Fruit fly (Drosophila melanogaster) whole organism, embryonic: ENCODE results near the gene CG32944.

ENCODE experiments used
- Atf3 ChIP-seq: fragments of 200-800 bp; sonication (Bioruptor generic); optimal IDR thresholded peaks from 3 replicates; lab custom pipeline; 2016; ENCODE audit warnings: missing biosample characterization, missing genetic modification characterization
- C15 ChIP-seq: fragments of 200-800 bp; sonication (Bioruptor generic); IDR thresholded peaks from 3 replicates; pipeline ENCODE4 v1.3.6; 2022; ENCODE audit warnings: missing biosample characterization, missing genetic modification characterization
- CG10209 ChIP-seq: fragments of 200-800 bp; sonication (Bioruptor generic); optimal IDR thresholded peaks from 3 replicates; lab custom pipeline; 2017; ENCODE audit warnings: missing biosample characterization, mild to moderate bottlenecking, missing genetic modification characterization, missing genetic modification reagents
- CG1024 ChIP-seq: fragments of 200-800 bp; sonication (Bioruptor generic); IDR thresholded peaks from 2 replicates; pipeline ENCODE4 v1.3.6; 2022; ENCODE audit warnings: missing biosample characterization, missing genetic modification characterization
- CG10959 ChIP-seq: fragments of 200-800 bp; sonication (Bioruptor generic); IDR thresholded peaks from 2 replicates; pipeline ENCODE4 v1.3.6; 2022; ENCODE audit warnings: missing biosample characterization, missing genetic modification characterization
- CG11247 ChIP-seq: fragments of 200-800 bp; sonication (Bioruptor generic); IDR thresholded peaks from 2 replicates; pipeline ENCODE4 v1.3.6; 2022; ENCODE audit warnings: missing biosample characterization, missing genetic modification characterization
- CG11398 ChIP-seq: fragments of 200-800 bp; sonication (Bioruptor generic); optimal IDR thresholded peaks from 2 replicates; lab custom pipeline; 2016; ENCODE audit warnings: missing biosample characterization, missing genetic modification characterization
- CG11723 ChIP-seq: fragments of 200-800 bp; sonication (Bioruptor generic); optimal IDR thresholded peaks from 2 replicates; lab custom pipeline; 2017; ENCODE audit warnings: missing biosample characterization, mild to moderate bottlenecking, missing genetic modification characterization
- CG12104 ChIP-seq: fragments of 200-800 bp; sonication (Bioruptor generic); optimal IDR thresholded peaks from 3 replicates; lab custom pipeline; 2016; ENCODE audit warnings: missing biosample characterization, missing genetic modification characterization
- CG13775 ChIP-seq: fragments of 200-800 bp; sonication (Bioruptor generic); optimal IDR thresholded peaks from 3 replicates; lab custom pipeline; 2017; ENCODE audit warnings: missing biosample characterization, mild to moderate bottlenecking, missing genetic modification characterization
- CG1603 ChIP-seq: fragments of 200-800 bp; sonication (Bioruptor generic); optimal IDR thresholded peaks from 2 replicates; lab custom pipeline; 2019; ENCODE audit warnings: missing biosample characterization, mild to moderate bottlenecking, missing genetic modification characterization, moderate library complexity
- CG16813 ChIP-seq: fragments of 200-800 bp; sonication (Bioruptor generic); IDR thresholded peaks from 3 replicates; pipeline ENCODE4 v1.3.6; 2022; ENCODE audit warnings: missing biosample characterization, missing genetic modification characterization; ENCODE audit not compliant: partially characterized antibody
- CG2712 ChIP-seq: fragments of 200-800 bp; optimal IDR thresholded peaks from 3 replicates; lab custom pipeline; 2019; ENCODE audit warnings: missing biosample characterization, mild to moderate bottlenecking, missing genetic modification characterization, moderate library complexity
- CG3065 ChIP-seq: fragments of 200-800 bp; sonication (Bioruptor generic); optimal IDR thresholded peaks from 2 replicates; lab custom pipeline; 2016; ENCODE audit warnings: missing biosample characterization, missing genetic modification characterization
- CG3407 ChIP-seq: fragments of 200-800 bp; sonication (Bioruptor generic); optimal IDR thresholded peaks from 2 replicates; lab custom pipeline; 2018; ENCODE audit warnings: missing biosample characterization, mild to moderate bottlenecking, missing genetic modification characterization
- CG5953 ChIP-seq: fragments of 200-800 bp; sonication (Bioruptor generic); IDR thresholded peaks from 2 replicates; pipeline ENCODE4 v1.3.6; 2022; ENCODE audit warnings: missing biosample characterization, missing genetic modification characterization
- CG6272 ChIP-seq: fragments of 200-800 bp; sonication (Bioruptor generic); IDR thresholded peaks from 2 replicates; pipeline ENCODE4 v1.3.6; 2022; ENCODE audit warnings: missing biosample characterization, missing genetic modification characterization
- CG7556 ChIP-seq: fragments of 200-800 bp; sonication (Bioruptor generic); optimal IDR thresholded peaks from 2 replicates; lab custom pipeline; 2017; ENCODE audit warnings: missing biosample characterization, mild to moderate bottlenecking, missing genetic modification characterization
- CG8290 ChIP-seq, 3 experiments: fragments of 200-800 bp; sonication (Bioruptor generic); optimal IDR thresholded peaks; 2 replicates each; lab custom pipeline; 2016 to 2019; ENCODE audit warnings: missing biosample characterization in 3 of 3, missing genetic modification characterization in 3 of 3, mild to moderate bottlenecking in 2 of 3, moderate library complexity in 1 of 3
- CG8359 ChIP-seq: fragments of 200-800 bp; sonication (Bioruptor generic); optimal IDR thresholded peaks from 2 replicates; lab custom pipeline; 2017; ENCODE audit warnings: missing biosample characterization, mild to moderate bottlenecking, missing genetic modification characterization, borderline replicate concordance
- Ets65A ChIP-seq: fragments of 200-800 bp; sonication (Bioruptor generic); peaks from one replicate; lab custom pipeline; 2016; ENCODE audit warnings: missing biosample characterization, missing genetic modification characterization
- Ets97D ChIP-seq: fragments of 200-800 bp; sonication (Bioruptor generic); optimal IDR thresholded peaks from 3 replicates; lab custom pipeline; 2016; ENCODE audit warnings: missing biosample characterization, missing genetic modification characterization
- Fer1 ChIP-seq: fragments of 200-800 bp; sonication (Bioruptor generic); optimal IDR thresholded peaks from 2 replicates; lab custom pipeline; 2017; ENCODE audit warnings: missing biosample characterization, mild to moderate bottlenecking, missing genetic modification characterization
- Neu2 ChIP-seq: fragments of 200-800 bp; sonication (Bioruptor generic); optimal IDR thresholded peaks from 3 replicates; lab custom pipeline; 2016; ENCODE audit warnings: missing biosample characterization, missing genetic modification characterization, borderline replicate concordance
- Oli ChIP-seq: fragments of 200-800 bp; sonication (Bioruptor generic); optimal IDR thresholded peaks from 2 replicates; lab custom pipeline; 2018; ENCODE audit warnings: missing biosample characterization, mild to moderate bottlenecking, missing genetic modification characterization, moderate library complexity
- az2 ChIP-seq: fragments of 200-800 bp; sonication (Bioruptor generic); optimal IDR thresholded peaks from 3 replicates; lab custom pipeline; 2016; ENCODE audit warnings: missing biosample characterization, missing genetic modification characterization
- bowl ChIP-seq: fragments of 200-800 bp; sonication (Bioruptor generic); IDR thresholded peaks from 2 replicates; pipeline ENCODE4 v1.3.6; 2022; ENCODE audit warnings: missing biosample characterization, missing genetic modification characterization
- br ChIP-seq: fragments of >200 bp; optimal IDR thresholded peaks from 2 replicates; lab custom pipeline; 2017
- cad ChIP-seq: fragments of >200 bp; optimal IDR thresholded peaks from 2 replicates; lab custom pipeline; 2017; ENCODE audit warnings: missing biosample characterization, missing genetic modification characterization
- chm ChIP-seq: fragments of 200-800 bp; sonication (Bioruptor generic); IDR thresholded peaks from 2 replicates; pipeline ENCODE4 v1.3.6; 2022; ENCODE audit warnings: missing biosample characterization, missing genetic modification characterization
- disco-r ChIP-seq: fragments of 200-800 bp; sonication (Bioruptor generic); optimal IDR thresholded peaks from 2 replicates; lab custom pipeline; 2016; ENCODE audit warnings: missing biosample characterization, missing genetic modification characterization
- fd96Cb ChIP-seq: fragments of 200-800 bp; sonication (Bioruptor generic); optimal IDR thresholded peaks from 2 replicates; lab custom pipeline; 2018; ENCODE audit warnings: missing biosample characterization, mild to moderate bottlenecking, missing genetic modification characterization, moderate library complexity
- gcm ChIP-seq: fragments of 200-800 bp; sonication (Bioruptor generic); optimal IDR thresholded peaks from 2 replicates; lab custom pipeline; 2019; ENCODE audit warnings: missing biosample characterization, mild to moderate bottlenecking, missing genetic modification characterization, moderate library complexity
- gem ChIP-seq: fragments of 200-800 bp; sonication (Bioruptor generic); optimal IDR thresholded peaks from 2 replicates; lab custom pipeline; 2019; ENCODE audit warnings: missing biosample characterization, mild to moderate bottlenecking, missing genetic modification characterization, moderate library complexity
- gsb ChIP-seq: fragments of 200-800 bp; sonication (Bioruptor generic); IDR thresholded peaks from 2 replicates; pipeline ENCODE4 v1.3.6; 2022; ENCODE audit warnings: missing biosample characterization, missing genetic modification characterization
- jigr1 ChIP-seq: fragments of 200-800 bp; sonication (Bioruptor generic); IDR thresholded peaks from 3 replicates; pipeline ENCODE4 v1.3.6; 2022; ENCODE audit warnings: missing biosample characterization, missing genetic modification characterization
- kay ChIP-seq: fragments of 200-800 bp; sonication (Bioruptor generic); optimal IDR thresholded peaks from 2 replicates; lab custom pipeline; 2016; ENCODE audit warnings: missing biosample characterization, missing genetic modification characterization
- lilli ChIP-seq: fragments of 200-800 bp; sonication (Bioruptor generic); optimal IDR thresholded peaks from 3 replicates; lab custom pipeline; 2016; ENCODE audit warnings: missing biosample characterization, missing genetic modification characterization
- mirr ChIP-seq: fragments of 200-800 bp; sonication (Bioruptor generic); optimal IDR thresholded peaks from 3 replicates; lab custom pipeline; 2018; ENCODE audit warnings: missing biosample characterization, mild to moderate bottlenecking, missing genetic modification characterization
- nerfin-1 ChIP-seq: fragments of 200-800 bp; sonication (Bioruptor generic); optimal IDR thresholded peaks from 3 replicates; lab custom pipeline; 2019; ENCODE audit warnings: missing biosample characterization, mild to moderate bottlenecking, missing genetic modification characterization, moderate library complexity
- oc ChIP-seq: fragments of 200-800 bp; sonication (Bioruptor generic); optimal IDR thresholded peaks from 2 replicates; lab custom pipeline; 2018; ENCODE audit warnings: missing biosample characterization, mild to moderate bottlenecking, missing genetic modification characterization, moderate library complexity
- p53 ChIP-seq: fragments of 200-800 bp; sonication (Bioruptor generic); optimal IDR thresholded peaks from 2 replicates; lab custom pipeline; 2016; ENCODE audit warnings: missing biosample characterization, missing genetic modification characterization
- scrt ChIP-seq: fragments of 200-800 bp; sonication (Bioruptor generic); optimal IDR thresholded peaks from 2 replicates; lab custom pipeline; 2018; ENCODE audit warnings: missing biosample characterization, mild to moderate bottlenecking, missing genetic modification characterization, moderate library complexity
- sob ChIP-seq: fragments of 200-800 bp; sonication (Bioruptor generic); IDR thresholded peaks from 2 replicates; pipeline ENCODE4 v1.3.6; 2022; ENCODE audit warnings: missing biosample characterization, missing genetic modification characterization
- sr ChIP-seq: fragments of 200-800 bp; sonication (Bioruptor generic); IDR thresholded peaks from 3 replicates; pipeline ENCODE4 v1.3.6; 2022; ENCODE audit warnings: missing biosample characterization, missing genetic modification characterization
- stwl ChIP-seq: fragments of 200-800 bp; sonication (Bioruptor generic); optimal IDR thresholded peaks from 3 replicates; lab custom pipeline; 2018; ENCODE audit warnings: missing biosample characterization, mild to moderate bottlenecking, missing genetic modification characterization, moderate library complexity
- usp ChIP-seq: fragments of >200 bp; optimal IDR thresholded peaks from 2 replicates; lab custom pipeline; 2017; ENCODE audit warnings: missing biosample characterization, missing genetic modification characterization
- zen ChIP-seq: fragments of 200-800 bp; sonication (Bioruptor generic); optimal IDR thresholded peaks from 3 replicates; lab custom pipeline; 2018; ENCODE audit warnings: missing biosample characterization, mild to moderate bottlenecking, missing genetic modification characterization, moderate library complexity

CG32944 gene

dm6 chr3R:4394654-4395581 is 24.5 kb downstream of the CG32944 start (continued):
- TF ChIP-seq nerfin-1 (tag; lab: Kevin White, UChicago) (peak; percentile 76), CG11398 (peak; percentile 74), CG3065 (GFP tag; lab: Kevin White, UChicago) (peak; percentile 57), gsb (peak; percentile 71), gem (tag; lab: Kevin White, UChicago) (peak; percentile 94), usp (GFP tag; lab: Kevin White, UChicago) (no peak), stwl (tag; lab: Kevin White, UChicago) (no peak), br (no peak), sr (GFP tag; lab: Robert Waterston, UW) (peak; percentile 58; the same call in 1 of the 3 replicates), CG5953 (GFP tag; lab: Robert Waterston, UW) (peak; percentile 85), sob (GFP tag; lab: Robert Waterston, UW) (peak; percentile 88), scrt (peak; percentile 84), chm (peak; percentile 17; the same call in 1 of the 2 replicates), CG10959 (GFP tag; lab: Robert Waterston, UW) (peak; percentile 51; the same call in 1 of the 2 replicates), CG11723 (GFP tag; lab: Kevin White, UChicago) (peak; percentile 70), p53 (GFP tag; lab: Kevin White, UChicago) (peak; percentile 49), gcm (GFP tag; lab: Kevin White, UChicago) (peak; percentile 66), jigr1 (GFP tag; lab: Robert Waterston, UW) (0 out of 3 replicates have a peak, but pooled peaks have one; percentile 50), zen (peak; percentile 64), mirr (peak; percentile 90), CG11247 (peak; percentile 77), CG13775 (GFP tag; lab: Kevin White, UChicago) (peak; percentile 72), CG6272 (GFP tag; lab: Robert Waterston, UW) (peak; percentile 79), CG7556 (GFP tag; lab: Kevin White, UChicago) (peak; percentile 79), kay (peak; percentile 76), CG12104 (GFP tag; lab: Kevin White, UChicago) (peak; percentile 77), Neu2 (GFP tag; lab: Kevin White, UChicago) (no peak), CG3407 (GFP tag; lab: Kevin White, UChicago) (peak; percentile 70), Ets97D (GFP tag; lab: Kevin White, UChicago) (peak; percentile 72), Oli (tag; lab: Kevin White, UChicago) (peak; percentile 90), oc (peak; percentile 84), CG8359 (GFP tag; lab: Kevin White, UChicago) (peak; percentile 65), CG1024 (GFP tag; lab: Robert Waterston, UW) (peak; percentile 67; the same call in 1 of the 2 replicates), disco-r (GFP tag; lab: Kevin White, UChicago) (peak; percentile 87), lilli (peak; percentile 90), Ets65A (peak; percentile 99), fd96Cb (peak; percentile 84), CG8290 (GFP tag; optimal IDR thresholded peaks at IDR 0.05; lab: Kevin White, UChicago) (no peak), CG8290 (tag; optimal IDR thresholded peaks at IDR 0.05; lab: Kevin White, UChicago) (peak in 1 of 2 experiments; percentile 97), CG2712 (tag; lab: Kevin White, UChicago) (peak; percentile 87), Atf3 (GFP tag; lab: Kevin White, UChicago) (peak; percentile 64), CG1603 (peak; percentile 96), bowl (peak; percentile 73; the same call in 1 of the 2 replicates), CG16813 (GFP tag; lab: Robert Waterston, UW) (no peak), cad (GFP tag; lab: Kevin White, UChicago) (no peak), C15 (GFP tag; lab: Robert Waterston, UW) (0 out of 3 replicates have a peak, but pooled peaks have one; percentile 41), CG10209 (GFP tag; lab: Kevin White, UChicago) (peak; percentile 88), az2 (GFP tag; lab: Kevin White, UChicago) (peak; percentile 83), Fer1 (peak; percentile 90)
